Fruit fly (Drosophila melanogaster): ENCODE measurements around the gene Duba.

DNA sequence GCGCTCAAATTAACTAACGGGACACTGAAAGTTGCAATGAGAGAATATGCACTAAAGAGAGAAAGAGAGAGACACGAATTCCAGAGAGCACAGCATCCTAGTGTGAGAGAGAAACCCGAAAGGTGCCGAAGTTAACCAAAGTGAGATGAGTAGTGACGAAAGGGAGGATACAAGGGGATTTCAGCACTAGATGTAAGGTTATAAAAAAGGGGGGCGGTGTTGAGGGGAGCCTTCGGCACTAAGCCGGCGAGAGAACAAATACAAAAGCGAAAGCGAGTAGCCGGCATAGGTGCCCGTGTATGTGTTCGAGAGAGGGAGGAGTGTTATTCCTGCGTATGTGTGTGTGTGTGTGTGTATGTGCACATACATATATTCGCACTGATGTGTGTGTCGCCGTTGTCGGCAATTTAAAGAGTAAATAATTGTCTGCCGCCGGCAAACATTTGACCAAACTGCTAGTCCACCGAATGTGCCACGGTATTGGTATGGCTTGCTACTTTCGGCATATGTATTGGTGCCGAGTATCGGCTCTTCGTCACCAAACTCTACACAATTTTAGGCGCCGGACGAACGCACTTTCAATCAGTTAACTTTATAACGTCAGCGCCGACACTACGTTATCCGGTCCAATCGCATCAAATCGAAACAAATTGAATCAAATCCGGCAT is 12.5 kb downstream of the Duba start, which contains the start of gene CG7368:
- TF ChIP-seq usp (GFP tag; optimal IDR thresholded peaks at IDR 0.05) (no peak), Dfd (GFP tag; optimal IDR thresholded peaks at IDR 0.05) (no peak), Hr78 (GFP tag; optimal IDR thresholded peaks at IDR 0.05) (no peak)
